Worm (Caenorhabditis elegans) whole organism, late embryonic: Measurements from ENCODE around the gene ZK355.8.

ENCODE experiments used
- K02D7.2 ChIP-seq: sonication (generic microtip); optimal IDR thresholded peaks from 2 replicates; lab custom pipeline; 2017; ENCODE audit warnings: mild to moderate bottlenecking, missing genetic modification characterization, missing compliant biosample characterization
- T23F11.4 ChIP-seq: fragments of 200-800 bp; sonication (Bioruptor generic); optimal IDR thresholded peaks from 2 replicates; lab custom pipeline; 2018; ENCODE audit warnings: mild to moderate bottlenecking, missing genetic modification characterization, missing compliant biosample characterization
- Y22D7AL.16 ChIP-seq: sonication (generic microtip); optimal IDR thresholded peaks from 2 replicates; lab custom pipeline; 2016; ENCODE audit warnings: missing genetic modification characterization, missing compliant biosample characterization
- ahr-1 ChIP-seq: sonication (generic microtip); optimal IDR thresholded peaks from 2 replicates; lab custom pipeline; 2016; ENCODE audit warnings: missing genetic modification characterization, missing compliant biosample characterization
- ama-1 ChIP-seq: fragments of 150-350 bp; optimal IDR thresholded peaks from 2 replicates; lab custom pipeline; 2014
- ceh-18 ChIP-seq: sonication (generic microtip); optimal IDR thresholded peaks from 2 replicates; lab custom pipeline; 2016; ENCODE audit warnings: missing genetic modification characterization, missing compliant biosample characterization
- ceh-19 ChIP-seq: fragments of 200-800 bp; sonication (Bioruptor generic); optimal IDR thresholded peaks from 2 replicates; lab custom pipeline; 2018; ENCODE audit warnings: mild to moderate bottlenecking, missing genetic modification characterization, missing compliant biosample characterization
- ceh-24 ChIP-seq: sonication (generic microtip); optimal IDR thresholded peaks from 2 replicates; lab custom pipeline; 2016; ENCODE audit warnings: mild to moderate bottlenecking, missing genetic modification characterization, missing compliant biosample characterization
- ceh-34 ChIP-seq: sonication (generic microtip); optimal IDR thresholded peaks from 2 replicates; lab custom pipeline; 2016; ENCODE audit warnings: mild to moderate bottlenecking, missing genetic modification characterization, missing compliant biosample characterization
- ceh-45 ChIP-seq: fragments of 200-800 bp; sonication (Bioruptor generic); IDR thresholded peaks from 2 replicates; pipeline ENCODE4 v1.3.6; 2022; ENCODE audit warnings: missing genetic modification reagents, missing genetic modification characterization, missing compliant biosample characterization
- dve-1 ChIP-seq: sonication (generic microtip); optimal IDR thresholded peaks from 2 replicates; lab custom pipeline; 2017; ENCODE audit warnings: antibody characterized with exemption, mild to moderate bottlenecking, missing genetic modification characterization, missing compliant biosample characterization
- fax-1 ChIP-seq: sonication (generic microtip); optimal IDR thresholded peaks from 2 replicates; lab custom pipeline; 2016; ENCODE audit warnings: missing genotype, missing genetic modification characterization, missing compliant biosample characterization
- fkh-6 ChIP-seq: sonication (generic microtip); optimal IDR thresholded peaks from 2 replicates; lab custom pipeline; 2016; ENCODE audit warnings: missing genetic modification characterization, missing compliant biosample characterization
- hlh-13 ChIP-seq: fragments of 200-800 bp; sonication (Bioruptor generic); optimal IDR thresholded peaks from 2 replicates; lab custom pipeline; 2018; ENCODE audit warnings: mild to moderate bottlenecking, missing genetic modification characterization, missing compliant biosample characterization
- hlh-30 ChIP-seq: sonication (generic microtip); optimal IDR thresholded peaks from 2 replicates; lab custom pipeline; 2017; ENCODE audit warnings: antibody characterized with exemption, missing genetic modification characterization, missing compliant biosample characterization; ENCODE audit not compliant: insufficient read depth
- hlh-6 ChIP-seq: sonication (generic microtip); optimal IDR thresholded peaks from 2 replicates; lab custom pipeline; 2016; ENCODE audit warnings: missing genotype, missing genetic modification characterization, missing compliant biosample characterization
- madf-2 ChIP-seq: sonication (generic microtip); optimal IDR thresholded peaks from 2 replicates; lab custom pipeline; 2017; ENCODE audit warnings: missing genetic modification characterization, missing compliant biosample characterization
- nhr-11 ChIP-seq: fragments of 150-350 bp; optimal IDR thresholded peaks from 2 replicates; lab custom pipeline; 2014; ENCODE audit warnings: missing biosample characterization, missing genetic modification characterization
- npax-4 ChIP-seq: sonication (generic microtip); optimal IDR thresholded peaks from 2 replicates; lab custom pipeline; 2016; ENCODE audit warnings: missing genetic modification characterization, missing compliant biosample characterization
- odd-2 ChIP-seq: sonication (generic microtip); optimal IDR thresholded peaks from 2 replicates; lab custom pipeline; 2017; ENCODE audit warnings: antibody characterized with exemption, mild to moderate bottlenecking, missing genetic modification characterization, missing compliant biosample characterization
- pha-2 ChIP-seq: sonication (generic microtip); optimal IDR thresholded peaks from 2 replicates; lab custom pipeline; 2017; ENCODE audit warnings: mild to moderate bottlenecking, missing genetic modification characterization, missing compliant biosample characterization
- pha-4 ChIP-seq: fragments of 150-350 bp; optimal IDR thresholded peaks from 2 replicates; lab custom pipeline; 2018; ENCODE audit warnings: missing biosample characterization, missing genetic modification reagents, missing genetic modification characterization
- pqm-1 ChIP-seq: sonication (generic microtip); optimal IDR thresholded peaks from 2 replicates; lab custom pipeline; 2016; ENCODE audit warnings: missing genetic modification characterization, missing compliant biosample characterization
- pros-1 ChIP-seq: fragments of 150-350 bp; optimal IDR thresholded peaks from 2 replicates; lab custom pipeline; 2014; ENCODE audit warnings: missing biosample characterization, missing genetic modification reagents, missing genetic modification characterization
- ref-2 ChIP-seq: sonication (generic microtip); optimal IDR thresholded peaks from 2 replicates; lab custom pipeline; 2016; ENCODE audit warnings: missing genetic modification characterization, missing compliant biosample characterization
- sdc-2 ChIP-seq: sonication (generic microtip); optimal IDR thresholded peaks from 2 replicates; lab custom pipeline; 2016; ENCODE audit warnings: missing genotype, missing genetic modification characterization, missing compliant biosample characterization
- tbx-2 ChIP-seq: sonication (generic microtip); optimal IDR thresholded peaks from 2 replicates; lab custom pipeline; 2016; ENCODE audit warnings: missing genetic modification characterization, missing compliant biosample characterization
- ttx-3 ChIP-seq: sonication (generic microtip); optimal IDR thresholded peaks from 2 replicates; lab custom pipeline; 2016; ENCODE audit warnings: missing genetic modification reagents, missing genetic modification characterization, missing compliant biosample characterization
- unc-42 ChIP-seq: sonication (generic microtip); optimal IDR thresholded peaks from 2 replicates; lab custom pipeline; 2016; ENCODE audit warnings: missing genotype, missing genetic modification characterization, missing compliant biosample characterization
- unc-55 ChIP-seq: sonication (generic microtip); optimal IDR thresholded peaks from 2 replicates; lab custom pipeline; 2017; ENCODE audit warnings: missing biosample characterization, missing genetic modification reagents, missing genetic modification characterization
- unc-86 ChIP-seq: sonication (generic microtip); optimal IDR thresholded peaks from 2 replicates; lab custom pipeline; 2016; ENCODE audit warnings: missing genetic modification characterization, missing compliant biosample characterization
- zip-5 ChIP-seq: sonication (generic microtip); optimal IDR thresholded peaks from 2 replicates; lab custom pipeline; 2016; ENCODE audit warnings: missing genetic modification characterization, missing compliant biosample characterization
- ztf-16 ChIP-seq: sonication (generic microtip); optimal IDR thresholded peaks from 2 replicates; lab custom pipeline; 2017; ENCODE audit warnings: missing genetic modification characterization, missing compliant biosample characterization

Gene ZK355.8

DNA sequence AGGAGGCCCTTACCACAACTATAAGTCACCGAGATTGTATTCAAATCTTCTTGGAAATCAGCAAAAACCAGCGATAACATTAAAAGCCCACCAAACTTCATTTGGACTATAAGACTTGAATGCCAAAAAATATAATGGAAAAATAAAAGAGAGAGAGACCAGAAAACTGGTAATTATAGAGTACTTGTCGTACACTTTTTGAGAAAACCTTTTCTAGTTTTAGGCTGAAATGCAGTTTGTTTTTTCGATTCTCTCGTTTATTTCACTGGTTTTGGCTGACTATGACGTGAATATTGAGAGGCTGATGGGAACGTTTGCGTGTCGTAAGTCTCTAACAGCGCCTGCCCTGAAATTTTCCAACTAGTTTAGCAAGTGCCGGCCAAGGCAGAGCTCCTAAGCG, 2.9 kb downstream of the ZK355.8 start, which contains the start of the genes irld-64 and irld-63:
Gene irld-64 (minus strand): TSS at position 101 of the 400 bp plus-strand sequence.
Gene irld-63 (plus strand): TSS at position 230 of the 400 bp plus-strand sequence.
- no peak for TF ChIP-seq ceh-19 (GFP tag; lab: Kevin White, UChicago)
- TF ChIP-seq tbx-2 (tag; lab: Kevin White, UChicago), result no peak
- no peak for TF ChIP-seq Y22D7AL.16 (tag; lab: Kevin White, UChicago)
- no peak for TF ChIP-seq nhr-11 (tag; lab: Kevin White, UChicago)
- TF ChIP-seq odd-2, result no peak
- no peak for TF ChIP-seq ahr-1
- TF ChIP-seq npax-4 (tag; lab: Kevin White, UChicago), result no peak
- no peak for TF ChIP-seq ref-2 (tag; lab: Kevin White, UChicago)
- no peak for TF ChIP-seq ceh-45 (GFP tag; lab: Robert Waterston, UW)
- no peak for TF ChIP-seq zip-5 (tag; lab: Kevin White, UChicago)
- no peak for TF ChIP-seq ama-1
- no peak for TF ChIP-seq T23F11.4 (GFP tag; lab: Kevin White, UChicago)
- no peak for TF ChIP-seq ceh-24 (tag; lab: Kevin White, UChicago)
- no peak for TF ChIP-seq pqm-1
- TF ChIP-seq pros-1 (tag; lab: Kevin White, UChicago), result no peak

DNA sequence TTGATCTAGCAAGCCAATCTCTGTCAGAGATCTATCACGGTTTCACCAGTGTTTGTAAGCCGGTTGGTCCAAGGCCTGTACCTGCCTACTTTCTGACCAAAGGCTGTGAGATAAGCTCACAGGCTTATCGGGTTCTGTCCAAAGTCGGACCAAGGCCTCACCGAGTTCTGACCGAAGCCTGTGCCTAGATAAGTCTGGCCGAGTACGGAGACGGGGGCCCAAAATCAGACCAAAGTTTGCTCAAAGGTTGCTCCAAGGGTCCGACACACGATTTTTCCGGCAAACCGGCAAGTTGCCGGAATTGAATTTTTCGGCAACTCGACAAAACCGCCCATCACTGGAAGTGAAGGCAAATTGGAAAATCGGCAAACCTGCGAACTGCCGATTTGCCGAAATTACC, 4.0 kb downstream of the ZK355.8 start:
- TF ChIP-seq ceh-19 (GFP tag; lab: Kevin White, UChicago) (no peak), pha-4 (tag; lab: Kevin White, UChicago) (no peak), unc-55 (GFP tag; lab: Kevin White, UChicago) (no peak), madf-2 (tag; lab: Kevin White, UChicago) (no peak), zip-5 (tag; lab: Kevin White, UChicago) (no peak), ceh-18 (tag; lab: Kevin White, UChicago) (no peak)

DNA sequence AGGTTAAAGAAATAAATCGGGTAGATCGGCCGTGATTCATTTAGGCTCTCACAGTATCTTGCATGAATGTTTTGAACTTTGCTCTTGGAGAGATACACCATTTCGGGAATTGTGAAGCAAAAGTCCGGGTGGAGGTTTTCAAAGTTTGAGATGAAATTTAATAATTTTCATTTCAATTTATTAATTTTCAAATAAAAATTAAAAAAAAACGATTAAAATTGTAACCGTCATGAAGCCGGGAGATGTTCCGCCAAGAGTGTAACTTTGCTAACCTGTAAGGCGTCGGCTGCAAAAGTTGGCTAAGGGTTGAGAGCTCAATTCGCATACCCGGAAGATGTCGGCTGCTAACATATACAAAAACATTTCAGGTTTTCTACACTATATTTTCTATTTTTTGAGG, 6.8 kb downstream of the ZK355.8 start, which contains the start of gene irld-67:
Gene irld-67 (minus strand): TSS at position 101 of the 400 bp plus-strand sequence.
- no peak for TF ChIP-seq pha-2

DNA sequence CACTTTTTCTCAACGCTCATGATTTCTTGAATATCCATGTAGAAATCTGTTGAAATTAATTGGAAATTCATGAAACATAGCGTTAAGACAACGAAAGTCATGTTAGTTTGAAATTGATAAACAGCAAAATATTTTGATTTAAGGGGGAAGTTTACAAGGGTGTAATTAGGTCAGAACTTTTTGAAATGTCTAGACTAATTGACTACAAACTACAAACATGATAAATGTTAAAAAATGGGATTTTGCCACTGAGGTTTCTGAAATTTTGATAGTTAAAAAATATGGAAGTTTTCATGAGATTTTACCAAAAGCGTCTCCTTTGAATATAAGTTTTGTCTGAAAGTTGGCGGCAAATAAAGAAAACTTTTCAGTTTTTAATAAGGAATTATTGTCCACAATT, 10.2 kb downstream of the ZK355.8 start, which contains the start of gene irld-65:
Gene irld-65 (minus strand): TSS at position 101 of the 400 bp plus-strand sequence.
- TF ChIP-seq dve-1 (no peak), sdc-2 (no peak), ztf-16 (tag; lab: Kevin White, UChicago) (no peak), ceh-34 (tag; lab: Kevin White, UChicago) (no peak), pqm-1 (no peak), fkh-6 (tag; lab: Kevin White, UChicago) (no peak), ttx-3 (no peak), ceh-45 (GFP tag; lab: Robert Waterston, UW) (no peak), hlh-13 (GFP tag; lab: Kevin White, UChicago) (no peak), madf-2 (tag; lab: Kevin White, UChicago) (no peak), tbx-2 (tag; lab: Kevin White, UChicago) (no peak), hlh-30 (tag; lab: Kevin White, UChicago) (no peak), pha-4 (tag; lab: Kevin White, UChicago) (no peak), fax-1 (tag; lab: Kevin White, UChicago) (no peak), hlh-6 (tag; lab: Kevin White, UChicago) (no peak), ahr-1 (no peak), unc-42 (tag; lab: Kevin White, UChicago) (no peak), unc-86 (tag; lab: Kevin White, UChicago) (no peak), ceh-18 (tag; lab: Kevin White, UChicago) (no peak)

DNA sequence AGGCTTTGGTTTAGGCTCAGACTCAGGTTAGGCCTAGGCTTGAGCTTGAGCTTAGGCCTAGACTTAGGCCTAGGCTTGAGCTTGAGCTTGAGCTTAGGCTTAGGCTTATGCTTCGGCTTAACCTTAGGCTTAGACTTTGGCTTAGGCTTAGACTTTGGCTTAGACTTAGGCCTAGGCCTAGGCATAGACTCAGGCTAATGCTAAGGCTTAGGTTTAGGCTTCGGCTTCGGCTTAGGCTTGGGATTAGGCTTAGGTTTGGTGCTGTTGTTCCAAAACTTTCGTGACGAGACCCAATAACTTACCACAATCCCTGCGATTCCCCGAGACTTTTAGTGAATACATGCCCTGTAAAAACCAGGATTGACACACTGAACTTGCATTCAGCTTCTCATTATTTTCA, 12.1 kb downstream of the ZK355.8 start:
- TF ChIP-seq K02D7.2 (tag; lab: Kevin White, UChicago), result no peak
- peak; percentile 67 for TF ChIP-seq dve-1
